Fruit fly (Drosophila melanogaster) whole organism, embryonic: ENCODE data around the gene CG3348.
A peak's percentile ranks its signal among the peaks of the same experiment; 100 is the strongest.

Source experiments
- Adf1 ChIP-seq: fragments of 200-800 bp; sonication (Bioruptor generic); IDR thresholded peaks from 2 replicates; pipeline ENCODE4 v1.3.6; 2022; ENCODE audit warnings: missing biosample characterization, missing genetic modification characterization
- Antp ChIP-seq: fragments of 200-800 bp; sonication (Bioruptor generic); optimal IDR thresholded peaks from 3 replicates; lab custom pipeline; 2016; ENCODE audit warnings: missing biosample characterization, missing genetic modification characterization
- CG10147 ChIP-seq: fragments of 200-800 bp; sonication (Bioruptor generic); optimal IDR thresholded peaks from 2 replicates; lab custom pipeline; 2019; ENCODE audit warnings: missing biosample characterization, mild to moderate bottlenecking, missing genetic modification characterization, moderate library complexity
- CG11696 ChIP-seq: fragments of 200-800 bp; sonication (Bioruptor generic); IDR thresholded peaks from 2 replicates; pipeline ENCODE4 v1.3.6; 2022; ENCODE audit warnings: missing biosample characterization, missing genetic modification characterization
- CG12104 ChIP-seq: fragments of 200-800 bp; sonication (Bioruptor generic); optimal IDR thresholded peaks from 3 replicates; lab custom pipeline; 2016; ENCODE audit warnings: missing biosample characterization, missing genetic modification characterization
- CG15601 ChIP-seq: fragments of 200-800 bp; sonication (Bioruptor generic); optimal IDR thresholded peaks from 3 replicates; lab custom pipeline; 2019; ENCODE audit warnings: missing biosample characterization, mild to moderate bottlenecking, missing genetic modification characterization, moderate library complexity
- CG16813 ChIP-seq: fragments of 200-800 bp; sonication (Bioruptor generic); IDR thresholded peaks from 3 replicates; pipeline ENCODE4 v1.3.6; 2022; ENCODE audit warnings: missing biosample characterization, missing genetic modification characterization; ENCODE audit not compliant: partially characterized antibody
- CG16815 ChIP-seq: fragments of 200-800 bp; sonication (Bioruptor generic); optimal IDR thresholded peaks from 3 replicates; lab custom pipeline; 2017; ENCODE audit warnings: missing biosample characterization, mild to moderate bottlenecking, missing genetic modification characterization
- CG17361 ChIP-seq: fragments of 200-800 bp; sonication (Bioruptor generic); IDR thresholded peaks from 3 replicates; pipeline ENCODE4 v1.3.6; 2022; ENCODE audit warnings: missing biosample characterization, missing genetic modification characterization
- CG18619 ChIP-seq: fragments of 200-800 bp; sonication (Bioruptor generic); optimal IDR thresholded peaks from 3 replicates; lab custom pipeline; 2017; ENCODE audit warnings: missing biosample characterization, mild to moderate bottlenecking, missing genetic modification characterization
- CG2678 ChIP-seq: fragments of 200-800 bp; sonication (Bioruptor generic); optimal IDR thresholded peaks from 3 replicates; lab custom pipeline; 2019; ENCODE audit warnings: missing biosample characterization, mild to moderate bottlenecking, missing genetic modification characterization, moderate library complexity
- CG31365 ChIP-seq: fragments of 200-800 bp; sonication (Bioruptor generic); optimal IDR thresholded peaks from 2 replicates; lab custom pipeline; 2018; ENCODE audit warnings: missing biosample characterization, mild to moderate bottlenecking, missing genetic modification characterization
- CG8359 ChIP-seq: fragments of 200-800 bp; sonication (Bioruptor generic); optimal IDR thresholded peaks from 2 replicates; lab custom pipeline; 2017; ENCODE audit warnings: missing biosample characterization, mild to moderate bottlenecking, missing genetic modification characterization, borderline replicate concordance
- CG9609 ChIP-seq: fragments of 200-800 bp; sonication (Bioruptor generic); optimal IDR thresholded peaks from 3 replicates; lab custom pipeline; 2016; ENCODE audit warnings: missing biosample characterization, missing genetic modification characterization
- CG9797 ChIP-seq: fragments of 200-800 bp; sonication (Bioruptor generic); optimal IDR thresholded peaks from 3 replicates; lab custom pipeline; 2018; ENCODE audit warnings: missing biosample characterization, mild to moderate bottlenecking, missing genetic modification characterization
- Dad ChIP-seq: fragments of 200-800 bp; sonication (Bioruptor generic); optimal IDR thresholded peaks from 3 replicates; lab custom pipeline; 2016; ENCODE audit warnings: missing biosample characterization, missing genetic modification characterization
- HmgZ ChIP-seq: fragments of 200-800 bp; sonication (Bioruptor generic); optimal IDR thresholded peaks from 2 replicates; lab custom pipeline; 2018; ENCODE audit warnings: missing biosample characterization, mild to moderate bottlenecking, missing genetic modification characterization
- Hsf ChIP-seq: fragments of 200-800 bp; sonication (Bioruptor generic); optimal IDR thresholded peaks from 3 replicates; lab custom pipeline; 2016; ENCODE audit warnings: missing biosample characterization, missing genetic modification characterization
- Med ChIP-seq: fragments of 200-800 bp; sonication (Bioruptor generic); peaks from one replicate; lab custom pipeline; 2016; ENCODE audit warnings: missing biosample characterization, missing genetic modification characterization, mild to moderate bottlenecking, inconsistent platforms, moderate library complexity
- Opbp ChIP-seq: fragments of 200-800 bp; sonication (Bioruptor generic); IDR thresholded peaks from 3 replicates; pipeline ENCODE4 v1.3.6; 2022; ENCODE audit warnings: missing biosample characterization, missing genetic modification characterization; ENCODE audit not compliant: partially characterized antibody
- Ptx1 ChIP-seq: fragments of 200-800 bp; sonication (Bioruptor generic); IDR thresholded peaks from 2 replicates; pipeline ENCODE4 v1.3.6; 2022; ENCODE audit warnings: missing biosample characterization, missing genetic modification characterization
- Sox102F ChIP-seq: fragments of 200-800 bp; sonication (Bioruptor generic); optimal IDR thresholded peaks from 2 replicates; lab custom pipeline; 2018; ENCODE audit warnings: missing biosample characterization, mild to moderate bottlenecking, missing genetic modification characterization, moderate library complexity
- Sry-β ChIP-seq: fragments of 200-800 bp; sonication (Bioruptor generic); optimal IDR thresholded peaks from 2 replicates; lab custom pipeline; 2018; ENCODE audit warnings: missing biosample characterization, mild to moderate bottlenecking, missing genetic modification characterization, moderate library complexity
- Sry-δ ChIP-seq: fragments of 200-800 bp; sonication (Bioruptor generic); optimal IDR thresholded peaks from 2 replicates; lab custom pipeline; 2016; ENCODE audit warnings: missing biosample characterization, missing genetic modification characterization
- Taf1 ChIP-seq: fragments of 200-800 bp; sonication (Bioruptor generic); IDR thresholded peaks from 2 replicates; pipeline ENCODE4 v1.3.6; 2022; ENCODE audit warnings: missing biosample characterization, missing genetic modification characterization
- ab ChIP-seq: fragments of 200-800 bp; sonication (Bioruptor generic); optimal IDR thresholded peaks from 2 replicates; lab custom pipeline; 2016; ENCODE audit warnings: missing biosample characterization, missing genetic modification characterization
- ac ChIP-seq: fragments of 200-800 bp; sonication (Bioruptor generic); optimal IDR thresholded peaks from 3 replicates; lab custom pipeline; 2017; ENCODE audit warnings: missing biosample characterization, mild to moderate bottlenecking, missing genetic modification characterization
- caup ChIP-seq: fragments of 200-800 bp; sonication (Bioruptor generic); optimal IDR thresholded peaks from 3 replicates; lab custom pipeline; 2017; ENCODE audit warnings: missing biosample characterization, mild to moderate bottlenecking, missing genetic modification characterization, moderate library complexity; ENCODE audit not compliant: severe bottlenecking
- croc ChIP-seq: fragments of 200-800 bp; sonication (Bioruptor generic); conservative IDR thresholded peaks from 3 replicates; pipeline ENCODE4 v1.3.6; 2022; ENCODE audit warnings: missing biosample characterization, missing genetic modification characterization
- crp ChIP-seq, 2 experiments: fragments of 200-800 bp; sonication (Bioruptor generic); optimal IDR thresholded peaks; 2 replicates in 1 of 2; 3 replicates in 1 of 2; lab custom pipeline; 2017; ENCODE audit warnings: missing biosample characterization in 2 of 2, missing genetic modification characterization in 2 of 2, mild to moderate bottlenecking in 1 of 2, moderate library complexity in 1 of 2
- dati ChIP-seq: fragments of 200-800 bp; sonication (Bioruptor generic); IDR thresholded peaks from 2 replicates; pipeline ENCODE4 v1.3.6; 2022; ENCODE audit warnings: missing biosample characterization, missing genetic modification characterization
- dpn ChIP-seq, 2 experiments: fragments of 200-800 bp; sonication (Bioruptor generic); optimal IDR thresholded peaks; 3 replicates each; lab custom pipeline; 2016; ENCODE audit warnings: missing biosample characterization in 2 of 2, missing genetic modification characterization in 2 of 2
- inv ChIP-seq: fragments of 200-800 bp; sonication (Bioruptor generic); IDR thresholded peaks from 2 replicates; pipeline ENCODE4 v1.3.6; 2022; ENCODE audit warnings: missing biosample characterization, missing genetic modification characterization; ENCODE audit not compliant: partially characterized antibody
- klu ChIP-seq: fragments of 200-800 bp; sonication (Bioruptor generic); IDR thresholded peaks from 2 replicates; pipeline ENCODE4 v1.3.6; 2022; ENCODE audit warnings: missing biosample characterization, missing genetic modification characterization
- lilli ChIP-seq: fragments of 200-800 bp; sonication (Bioruptor generic); optimal IDR thresholded peaks from 3 replicates; lab custom pipeline; 2016; ENCODE audit warnings: missing biosample characterization, missing genetic modification characterization
- lola ChIP-seq, 3 experiments: fragments of >200 bp in 2 of 3; fragments of 200-800 bp in 1 of 3; sonication (Bioruptor generic) in 1 of 3; optimal IDR thresholded peaks; 2 replicates each; lab custom pipeline; 2017 to 2019; ENCODE audit warnings: missing biosample characterization in 3 of 3, missing genetic modification characterization in 3 of 3, mild to moderate bottlenecking in 1 of 3, moderate library complexity in 1 of 3
- nom ChIP-seq: fragments of 200-800 bp; sonication (Bioruptor generic); optimal IDR thresholded peaks from 2 replicates; lab custom pipeline; 2017; ENCODE audit warnings: missing biosample characterization, missing genetic modification characterization, mild to moderate bottlenecking, moderate library complexity, missing genetic modification reagents
- odd ChIP-seq: fragments of 200-800 bp; sonication (Bioruptor generic); optimal IDR thresholded peaks from 2 replicates; lab custom pipeline; 2017; ENCODE audit warnings: missing biosample characterization, mild to moderate bottlenecking, missing genetic modification characterization
- pita ChIP-seq: fragments of 200-800 bp; sonication (Bioruptor generic); optimal IDR thresholded peaks from 2 replicates; lab custom pipeline; 2017; ENCODE audit warnings: missing biosample characterization, mild to moderate bottlenecking, missing genetic modification characterization
- ranshi ChIP-seq: fragments of 200-800 bp; sonication (Bioruptor generic); IDR thresholded peaks from 2 replicates; pipeline ENCODE4 v1.3.6; 2022; ENCODE audit warnings: missing biosample characterization, missing genetic modification characterization
- repo ChIP-seq: fragments of 200-800 bp; sonication (Bioruptor generic); optimal IDR thresholded peaks from 2 replicates; lab custom pipeline; 2016; ENCODE audit warnings: missing biosample characterization, missing genetic modification characterization
- scrt ChIP-seq: fragments of 200-800 bp; sonication (Bioruptor generic); optimal IDR thresholded peaks from 2 replicates; lab custom pipeline; 2018; ENCODE audit warnings: missing biosample characterization, mild to moderate bottlenecking, missing genetic modification characterization, moderate library complexity
- stwl ChIP-seq: fragments of 200-800 bp; sonication (Bioruptor generic); optimal IDR thresholded peaks from 3 replicates; lab custom pipeline; 2018; ENCODE audit warnings: missing biosample characterization, mild to moderate bottlenecking, missing genetic modification characterization, moderate library complexity
- tll ChIP-seq, 2 experiments: fragments of 200-800 bp in 1 of 2; fragments of >200 bp in 1 of 2; sonication (Bioruptor generic) in 1 of 2; optimal IDR thresholded peaks; 2 replicates each; lab custom pipeline; 2017 to 2019; ENCODE audit warnings: missing biosample characterization in 2 of 2, missing genetic modification characterization in 2 of 2, mild to moderate bottlenecking in 1 of 2, moderate library complexity in 1 of 2
- tna ChIP-seq: fragments of 200-800 bp; sonication (Bioruptor generic); IDR thresholded peaks from 2 replicates; pipeline ENCODE4 v1.3.6; 2022; ENCODE audit warnings: missing biosample characterization, missing genetic modification characterization; ENCODE audit not compliant: partially characterized antibody
- trem ChIP-seq: fragments of 200-800 bp; optimal IDR thresholded peaks from 3 replicates; lab custom pipeline; 2019; ENCODE audit warnings: missing biosample characterization, mild to moderate bottlenecking, missing genetic modification characterization, moderate library complexity
- trh ChIP-seq: fragments of 200-800 bp; sonication (Bioruptor generic); optimal IDR thresholded peaks from 2 replicates; lab custom pipeline; 2016; ENCODE audit warnings: missing biosample characterization, missing genetic modification characterization

Gene CG3348

DNA sequence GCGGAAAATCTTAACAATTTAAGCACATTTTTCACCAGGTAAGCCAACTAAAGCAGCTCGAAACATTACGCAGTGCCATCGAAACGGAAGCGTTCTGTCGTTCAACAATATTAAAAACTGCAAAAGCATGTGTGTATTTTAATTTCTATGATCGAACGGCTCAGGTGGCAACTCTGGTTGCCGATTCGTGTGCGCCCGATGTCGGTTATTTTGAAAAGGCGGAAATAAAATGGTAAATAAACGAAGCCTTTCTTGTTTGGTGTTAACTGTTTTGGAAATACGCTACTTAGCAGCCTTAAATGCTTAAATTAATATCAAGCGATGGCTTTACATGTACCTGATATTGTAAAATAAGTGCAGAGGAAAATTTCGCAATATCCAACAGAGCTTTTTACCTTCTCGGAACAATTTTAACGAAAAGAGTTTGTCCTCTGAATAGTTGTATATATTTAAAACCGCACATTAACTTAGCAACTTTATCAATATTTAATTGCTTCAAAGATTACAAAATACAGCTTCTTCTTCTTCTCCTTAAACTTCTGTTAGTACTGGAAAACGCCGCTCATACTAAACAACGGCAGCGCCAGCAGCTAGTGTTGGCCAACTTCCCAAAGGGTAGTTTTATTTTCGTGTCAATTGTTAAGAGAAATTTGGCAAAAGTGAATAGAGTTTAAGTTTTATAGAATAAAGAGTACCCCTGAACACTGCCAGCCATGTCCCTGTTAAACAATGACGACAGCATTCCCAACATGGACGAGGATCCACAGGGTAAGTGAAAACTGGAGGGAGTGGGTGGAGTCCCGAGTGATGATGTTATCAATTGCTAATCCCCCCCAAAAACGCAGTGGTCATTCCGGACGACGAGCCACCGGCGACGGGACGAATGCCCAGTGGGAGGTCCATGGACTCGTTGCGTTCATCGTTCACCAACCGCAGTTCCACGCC lies 18.6 kb downstream of the CG3348 start, which contains the start of gene CG5934 (continued):
- TF ChIP-seq CG15601 (tag; lab: Kevin White, UChicago) = no peak
- no peak for TF ChIP-seq CG9609 (GFP tag; lab: Kevin White, UChicago)
- TF ChIP-seq Sox102F = no peak
- TF ChIP-seq caup (GFP tag; lab: Kevin White, UChicago) = peak; percentile 27
- no peak for TF ChIP-seq ranshi (GFP tag; lab: Robert Waterston, UW)
- TF ChIP-seq Ptx1 = peak; percentile 32; the same call in 1 of the 2 replicates
- peak; percentile 28 for TF ChIP-seq Dad (GFP tag; lab: Kevin White, UChicago)
- TF ChIP-seq dati (GFP tag; lab: Robert Waterston, UW) = no peak
- no peak for TF ChIP-seq tll (GFP tag; optimal IDR thresholded peaks at IDR 0.05; lab: Kevin White, UChicago)
- no peak for TF ChIP-seq CG16815
- no peak for TF ChIP-seq croc (GFP tag; lab: Robert Waterston, UW)
- no peak for TF ChIP-seq CG17361
- no peak for TF ChIP-seq klu (GFP tag; lab: Robert Waterston, UW)
- TF ChIP-seq CG9797 (GFP tag; lab: Kevin White, UChicago) = no peak
- no peak for TF ChIP-seq repo (GFP tag; lab: Kevin White, UChicago)
- no peak for TF ChIP-seq ab (GFP tag; lab: Kevin White, UChicago)
- 0 out of 3 replicates have a peak, but pooled peaks have one; percentile 20 for TF ChIP-seq CG16813 (GFP tag; lab: Robert Waterston, UW)
- no peak for TF ChIP-seq CG31365 (tag; lab: Kevin White, UChicago)
- no peak for TF ChIP-seq inv (GFP tag; lab: Robert Waterston, UW)
- peak; percentile 29 for TF ChIP-seq Hsf (GFP tag; lab: Kevin White, UChicago)
- TF ChIP-seq CG10147 (GFP tag; lab: Kevin White, UChicago) = no peak
- peak; percentile 61 for TF ChIP-seq Antp (GFP tag; lab: Kevin White, UChicago)
- peak; percentile 27 for TF ChIP-seq HmgZ (tag; lab: Kevin White, UChicago)
- TF ChIP-seq scrt (GFP tag; lab: Kevin White, UChicago) = peak; percentile 24
- no peak for TF ChIP-seq CG8359 (GFP tag; lab: Kevin White, UChicago)
- peak; percentile 42 for TF ChIP-seq Sry-δ
- peak in 1 of 2 experiments; percentile 72 for TF ChIP-seq crp (GFP tag; optimal IDR thresholded peaks at IDR 0.05; lab: Kevin White, UChicago)
- no peak for TF ChIP-seq tna (GFP tag; lab: Robert Waterston, UW)
- no peak for TF ChIP-seq lola (GFP tag; optimal IDR thresholded peaks at IDR 0.05; lab: Kevin White, UChicago)
- no peak for TF ChIP-seq CG11696 (GFP tag; lab: Robert Waterston, UW)
- no peak for TF ChIP-seq pita (GFP tag; lab: Kevin White, UChicago)
- TF ChIP-seq Sry-β (GFP tag; lab: Kevin White, UChicago) = no peak
- TF ChIP-seq ac (GFP tag; lab: Kevin White, UChicago) = no peak
- TF ChIP-seq lilli (GFP tag; lab: Kevin White, UChicago) = peak; percentile 44
- no peak for TF ChIP-seq Taf1 (GFP tag; lab: Robert Waterston, UW)
- TF ChIP-seq nom (GFP tag; lab: Kevin White, UChicago) = peak; percentile 51
- TF ChIP-seq stwl = peak; percentile 75
- peak in 1 of 2 experiments; percentile 32 for TF ChIP-seq dpn (GFP tag; optimal IDR thresholded peaks at IDR 0.05; lab: Kevin White, UChicago)
- peak; percentile 54; the same call in 1 of the 3 replicates for TF ChIP-seq Opbp
- TF ChIP-seq trh (GFP tag; lab: Kevin White, UChicago) = no peak
- no peak for TF ChIP-seq Adf1 (GFP tag; lab: Robert Waterston, UW)
- peak; percentile 49 for TF ChIP-seq trem (tag; lab: Kevin White, UChicago)
- no peak for TF ChIP-seq CG12104 (GFP tag; lab: Kevin White, UChicago)
- no peak for TF ChIP-seq odd (GFP tag; lab: Kevin White, UChicago)
- TF ChIP-seq CG2678 (tag; lab: Kevin White, UChicago) = no peak
- TF ChIP-seq CG18619 = peak; percentile 34
- TF ChIP-seq Med (GFP tag; lab: Kevin White, UChicago) = peak; percentile 88
